Worm (Caenorhabditis elegans): ENCODE results near the gene idpp-7.
A peak's percentile ranks its signal among the peaks of the same experiment; 100 is the strongest.

ce11 chrIV:12724641-12725040 lies 4.9 kb downstream of the idpp-7 start, which contains the start of the genes T23F6.3 and rbd-1:
- peak; percentile 64 for TF ChIP-seq nhr-77 (tag; optimal IDR thresholded peaks at IDR 0.05)
- TF ChIP-seq elt-2 (tag; optimal IDR thresholded peaks at IDR 0.05) = peak; percentile 48
- TF ChIP-seq eor-1 (tag; optimal IDR thresholded peaks at IDR 0.05) = no peak
- peak; percentile 75 for TF ChIP-seq snpc-4 (tag; optimal IDR thresholded peaks at IDR 0.05)

Measured in whole organism, L3 larva.